Worm (Caenorhabditis elegans) whole organism, early embryonic: ENCODE data around the gene W06F12.3.

Experiments used
- ama-1 ChIP-seq: fragments of 150-350 bp; optimal IDR thresholded peaks from 2 replicates; lab custom pipeline; 2014
- ceh-36 ChIP-seq: sonication (generic microtip); optimal IDR thresholded peaks from 2 replicates; lab custom pipeline; 2016; ENCODE audit warnings: missing genetic modification characterization, inconsistent platforms, missing compliant biosample characterization
- flt-1 ChIP-seq: fragments of 200-800 bp; sonication (Bioruptor generic); IDR thresholded peaks from 2 replicates; pipeline ENCODE4 v1.3.6; 2022; ENCODE audit warnings: missing genetic modification characterization, missing compliant biosample characterization
- hmg-4 ChIP-seq: fragments of 200-800 bp; sonication (Bioruptor generic); optimal IDR thresholded peaks from 2 replicates; lab custom pipeline; 2018; ENCODE audit warnings: mild to moderate bottlenecking, missing genetic modification characterization, missing compliant biosample characterization
- scrt-1 ChIP-seq: fragments of 200-800 bp; sonication (Bioruptor generic); IDR thresholded peaks from 2 replicates; pipeline ENCODE4 v1.3.6; 2022; ENCODE audit warnings: missing genetic modification characterization, missing compliant biosample characterization

ce11 chrIII:13762046-13762445 lies 27.2 kb downstream of the W06F12.3 start, which contains the start of gene dbn-1:
- no peak for TF ChIP-seq flt-1 (GFP tag; lab: Robert Waterston, UW)
- TF ChIP-seq scrt-1 (GFP tag; lab: Robert Waterston, UW), result no peak
- no peak for TF ChIP-seq hmg-4 (GFP tag; lab: Kevin White, UChicago)
- no peak for TF ChIP-seq ceh-36 (tag; lab: Kevin White, UChicago)
- no peak for TF ChIP-seq ama-1 (lab: Kevin White, UChicago)
